Fruit fly (Drosophila melanogaster) whole organism, wandering third instar larva: ENCODE results near the gene Mst36Fa.
A peak's percentile ranks its signal among the peaks of the same experiment; 100 is the strongest.

Experiments used
- Abd-B ChIP-seq: fragments of >200 bp; optimal IDR thresholded peaks from 2 replicates; lab custom pipeline; 2017; ENCODE audit warnings: missing biosample characterization, missing genetic modification characterization
- CG32264 ChIP-seq: fragments of 200-800 bp; sonication (Bioruptor generic); optimal IDR thresholded peaks from 2 replicates; lab custom pipeline; 2016; ENCODE audit warnings: missing biosample characterization, missing genetic modification characterization
- Dfd ChIP-seq: fragments of >200 bp; optimal IDR thresholded peaks from 2 replicates; lab custom pipeline; 2017; ENCODE audit warnings: missing biosample characterization, missing genetic modification characterization
- Dif ChIP-seq: fragments of 200-275, 200-300 bp; sonication (Bioruptor generic); optimal IDR thresholded peaks from 2 replicates; lab custom pipeline; 2018; ENCODE audit warnings: missing biosample characterization, missing genetic modification characterization; ENCODE audit not compliant: partially characterized antibody
- GATAd ChIP-seq: sonication (Bioruptor generic); optimal IDR thresholded peaks from 2 replicates; lab custom pipeline; 2016; ENCODE audit warnings: missing biosample characterization, missing genetic modification characterization
- HLH106 ChIP-seq: fragments of 200-800 bp; optimal IDR thresholded peaks from 3 replicates; lab custom pipeline; 2019; ENCODE audit warnings: missing biosample characterization, mild to moderate bottlenecking, missing genetic modification characterization, moderate library complexity
- Hnf4 ChIP-seq: fragments of 200-800 bp; sonication (Bioruptor generic); optimal IDR thresholded peaks from 2 replicates; lab custom pipeline; 2016; ENCODE audit warnings: missing biosample characterization, mild to moderate bottlenecking, missing genetic modification characterization
- Hr83 ChIP-seq: fragments of 200-300 bp; sonication (Bioruptor generic); optimal IDR thresholded peaks from 2 replicates; lab custom pipeline; 2016; ENCODE audit warnings: missing biosample characterization, mild to moderate bottlenecking, missing genetic modification characterization, moderate library complexity; ENCODE audit not compliant: poor library complexity, severe bottlenecking
- Mio ChIP-seq: sonication (Bioruptor generic); optimal IDR thresholded peaks from 2 replicates; lab custom pipeline; 2016; ENCODE audit warnings: missing biosample characterization, missing genetic modification characterization
- Myc ChIP-seq: fragments of >200 bp; optimal IDR thresholded peaks from 2 replicates; lab custom pipeline; 2017
- OdsH ChIP-seq: fragments of 200-800 bp; sonication (Bioruptor generic); optimal IDR thresholded peaks from 2 replicates; lab custom pipeline; 2016; ENCODE audit warnings: missing biosample characterization, mild to moderate bottlenecking, missing genetic modification characterization
- Rel ChIP-seq, 2 experiments: fragments of 200-800 bp; sonication (Bioruptor generic) in 1 of 2; optimal IDR thresholded peaks; 2 replicates in 1 of 2; 3 replicates in 1 of 2; lab custom pipeline; 2016 to 2019; ENCODE audit warnings: mild to moderate bottlenecking in 2 of 2, missing biosample characterization in 2 of 2, missing genetic modification characterization in 2 of 2, moderate library complexity in 1 of 2
- Sp1 ChIP-seq: fragments of 200-800 bp; sonication (Bioruptor generic); optimal IDR thresholded peaks from 3 replicates; lab custom pipeline; 2019; ENCODE audit warnings: missing biosample characterization, mild to moderate bottlenecking, missing genetic modification characterization, moderate library complexity
- Vsx2 ChIP-seq: fragments of 200-300, 225-300 bp; sonication (Bioruptor generic); optimal IDR thresholded peaks from 2 replicates; lab custom pipeline; 2018; ENCODE audit warnings: missing biosample characterization, missing genetic modification characterization; ENCODE audit not compliant: partially characterized antibody
- br ChIP-seq: fragments of 200-800 bp; sonication (Bioruptor generic); optimal IDR thresholded peaks from 2 replicates; lab custom pipeline; 2016; ENCODE audit warnings: missing biosample characterization, missing genetic modification characterization
- dl ChIP-seq, 2 experiments: fragments of 175-275, 200-275 bp in 1 of 2; fragments of 200-275 bp in 1 of 2; sonication (Bioruptor generic); optimal IDR thresholded peaks; lab custom pipeline; 2018; ENCODE audit warnings: mild to moderate bottlenecking in 2 of 2, missing biosample characterization in 2 of 2, missing genetic modification characterization in 2 of 2, moderate library complexity in 2 of 2; ENCODE audit not compliant: partially characterized antibody in 2 of 2, insufficient read depth in 1 of 2
- dmrt93B ChIP-seq: fragments of 200-800 bp; sonication (Bioruptor generic); optimal IDR thresholded peaks from 2 replicates; lab custom pipeline; 2018; ENCODE audit warnings: missing biosample characterization, mild to moderate bottlenecking, missing genetic modification characterization
- ey ChIP-seq: fragments of 200-800 bp; sonication (Bioruptor generic); optimal IDR thresholded peaks from 2 replicates; lab custom pipeline; 2016; ENCODE audit warnings: missing biosample characterization, missing genetic modification characterization
- foxo ChIP-seq, 2 experiments: fragments of 200-800 bp; sonication (Bioruptor generic); optimal IDR thresholded peaks; 2 replicates in 1 of 2; 3 replicates in 1 of 2; lab custom pipeline; 2016 to 2017; ENCODE audit warnings: missing biosample characterization in 2 of 2, missing genetic modification characterization in 2 of 2
- fru ChIP-seq: fragments of 200-800 bp; sonication (Bioruptor generic); optimal IDR thresholded peaks from 3 replicates; lab custom pipeline; 2016; ENCODE audit warnings: missing biosample characterization, mild to moderate bottlenecking, missing genetic modification characterization
- h ChIP-seq: fragments of 200-800 bp; sonication (Bioruptor generic); optimal IDR thresholded peaks from 3 replicates; lab custom pipeline; 2016; ENCODE audit warnings: missing biosample characterization, mild to moderate bottlenecking, missing genetic modification characterization
- jim ChIP-seq: fragments of 175-275, 200-325 bp; sonication (Bioruptor generic); optimal IDR thresholded peaks from 2 replicates; lab custom pipeline; 2016; ENCODE audit warnings: missing biosample characterization, mild to moderate bottlenecking, missing genetic modification characterization
- lola ChIP-seq: fragments of >200 bp; optimal IDR thresholded peaks from 2 replicates; lab custom pipeline; 2017; ENCODE audit warnings: missing biosample characterization, missing genetic modification characterization
- pan ChIP-seq: fragments of >200 bp; optimal IDR thresholded peaks from 2 replicates; lab custom pipeline; 2017
- psq ChIP-seq: fragments of 200-800 bp; sonication (Bioruptor generic); optimal IDR thresholded peaks from 3 replicates; lab custom pipeline; 2017; ENCODE audit warnings: missing biosample characterization, mild to moderate bottlenecking, missing genetic modification characterization, moderate library complexity
- rgr ChIP-seq: fragments of 200-800 bp; sonication (Bioruptor generic); optimal IDR thresholded peaks from 3 replicates; lab custom pipeline; 2016; ENCODE audit warnings: missing biosample characterization, mild to moderate bottlenecking, missing genetic modification characterization
- sv ChIP-seq: fragments of 200-800 bp; sonication (Bioruptor generic); optimal IDR thresholded peaks from 3 replicates; lab custom pipeline; 2016; ENCODE audit warnings: missing biosample characterization, missing genetic modification characterization
- tai ChIP-seq: sonication (Bioruptor generic); optimal IDR thresholded peaks from 2 replicates; lab custom pipeline; 2016; ENCODE audit warnings: missing biosample characterization, missing genetic modification characterization
- usp ChIP-seq: fragments of >200 bp; optimal IDR thresholded peaks from 2 replicates; lab custom pipeline; 2017; ENCODE audit warnings: missing biosample characterization, missing genetic modification characterization
- woc ChIP-seq: sonication (Bioruptor generic); optimal IDR thresholded peaks from 2 replicates; lab custom pipeline; 2016; ENCODE audit warnings: missing biosample characterization, mild to moderate bottlenecking, missing genetic modification characterization

Gene Mst36Fa

dm6 chr2L:18676948-18677820 is at the start of gene Mst36Fa, which contains the start of gene CG31751:
Gene Mst36Fa (minus strand): TSS chr2L:18676998.
Gene CG31751 (plus strand): TSS chr2L:18677221.
- TF ChIP-seq br (GFP tag; lab: Kevin White, UChicago) (peak; percentile 56), lola (no peak), Sp1 (GFP tag; lab: Kevin White, UChicago) (peak; percentile 14), Hnf4 (GFP tag; lab: Kevin White, UChicago) (peak; percentile 69), Vsx2 (GFP tag; lab: Kevin White, UChicago) (no peak), foxo (GFP tag; optimal IDR thresholded peaks at IDR 0.05; lab: Kevin White, UChicago) (peak in 1 of 2 experiments; percentile 64), sv (peak; percentile 55), Hr83 (GFP tag; lab: Kevin White, UChicago) (peak; percentile 92), fru (GFP tag; lab: Kevin White, UChicago) (peak; percentile 34), Myc (lab: Kevin White, UChicago) (peak; percentile 38), Dif (GFP tag; lab: Kevin White, UChicago) (no peak), jim (GFP tag; lab: Kevin White, UChicago) (no peak), woc (GFP tag; lab: Kevin White, UChicago) (no peak), ey (peak; percentile 50), Rel (GFP tag; optimal IDR thresholded peaks at IDR 0.05; lab: Kevin White, UChicago) (no peak), Rel (tag; optimal IDR thresholded peaks at IDR 0.05; lab: Kevin White, UChicago) (peak; percentile 29), rgr (GFP tag; lab: Kevin White, UChicago) (peak; percentile 61), OdsH (GFP tag; lab: Kevin White, UChicago) (peak; percentile 61), Dfd (GFP tag; lab: Kevin White, UChicago) (no peak), h (GFP tag; lab: Kevin White, UChicago) (peak; percentile 66), psq (GFP tag; lab: Kevin White, UChicago) (peak; percentile 27)
- TF ChIP-seq, all 38 proteins: peak for 14

DNA sequence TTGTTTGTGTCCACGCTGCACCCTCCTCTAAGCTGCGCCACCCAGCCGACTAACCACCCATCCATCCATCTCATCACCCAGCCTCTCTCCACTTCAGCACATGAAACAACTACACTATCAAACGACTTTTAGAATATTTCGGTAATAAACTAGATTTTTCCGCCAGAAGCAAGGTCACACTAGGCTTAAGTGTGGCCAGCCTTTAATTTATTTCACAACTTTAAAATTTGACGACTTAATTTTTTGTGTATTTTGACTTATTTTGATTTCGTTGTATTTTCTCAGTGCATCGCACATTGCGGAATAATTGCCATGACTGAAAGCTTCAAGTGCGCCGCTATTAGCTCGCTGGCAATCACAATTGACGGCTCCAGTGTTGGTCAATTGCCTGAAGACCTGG is 48.0 kb upstream of the Mst36Fa start:
- TF ChIP-seq psq (GFP tag; lab: Kevin White, UChicago): no peak
- TF ChIP-seq CG32264 (GFP tag; lab: Kevin White, UChicago): no peak
- no peak for TF ChIP-seq Dif (GFP tag; lab: Kevin White, UChicago)
- TF ChIP-seq Dfd (GFP tag; lab: Kevin White, UChicago): no peak
- TF ChIP-seq fru (GFP tag; lab: Kevin White, UChicago): no peak
- TF ChIP-seq dmrt93B (GFP tag; lab: Kevin White, UChicago): no peak
- no peak for TF ChIP-seq br (GFP tag; lab: Kevin White, UChicago)
- no peak for TF ChIP-seq pan (lab: Kevin White, UChicago)
- no peak for TF ChIP-seq Mio (GFP tag; lab: Kevin White, UChicago)
- no peak for TF ChIP-seq HLH106 (tag; lab: Kevin White, UChicago)
- TF ChIP-seq Hnf4 (GFP tag; lab: Kevin White, UChicago): no peak
- no peak for TF ChIP-seq usp (GFP tag; lab: Kevin White, UChicago)

- TF ChIP-seq h (GFP tag; lab: Kevin White, UChicago) (no peak), OdsH (GFP tag; lab: Kevin White, UChicago) (no peak), dl (GFP tag; optimal IDR thresholded peaks at IDR 0.05; lab: Kevin White, UChicago; ENCODE audit: insufficient read depth in 1 of 2, partially characterized antibody in 2 of 2) (no peak), Sp1 (GFP tag; lab: Kevin White, UChicago) (no peak), Vsx2 (GFP tag; lab: Kevin White, UChicago) (no peak), tai (GFP tag; lab: Kevin White, UChicago) (no peak), br (GFP tag; lab: Kevin White, UChicago) (no peak), Abd-B (GFP tag; lab: Kevin White, UChicago) (no peak), foxo (GFP tag; optimal IDR thresholded peaks at IDR 0.05; lab: Kevin White, UChicago) (no peak), Myc (lab: Kevin White, UChicago) (no peak), dmrt93B (GFP tag; lab: Kevin White, UChicago) (no peak), Hnf4 (GFP tag; lab: Kevin White, UChicago) (no peak), ey (no peak), GATAd (GFP tag; lab: Kevin White, UChicago) (no peak)
Observed at dm6 chr2L:18719583-18719982, 42.8 kb upstream of the Mst36Fa start.
